Fruit fly (Drosophila melanogaster) whole organism, embryonic: ENCODE measurements around the gene L2HGDH.

ENCODE experiments used
- Ada2b ChIP-seq: fragments of 200-800 bp; sonication (Bioruptor generic); IDR thresholded peaks from 2 replicates; pipeline ENCODE4 v1.3.6; 2022; ENCODE audit warnings: missing biosample characterization, missing genetic modification characterization
- Awh ChIP-seq: fragments of 200-800 bp; sonication (Bioruptor generic); IDR thresholded peaks from 2 replicates; pipeline ENCODE4, ENCODE4 v1.3.6; 2022; ENCODE audit warnings: missing biosample characterization, missing genetic modification characterization
- B-H2 ChIP-seq: fragments of 200-800 bp; sonication (Bioruptor generic); optimal IDR thresholded peaks from 2 replicates; lab custom pipeline; 2018; ENCODE audit warnings: missing biosample characterization, mild to moderate bottlenecking, missing genetic modification characterization
- CG13424 ChIP-seq: fragments of 200-800 bp; sonication (Bioruptor generic); optimal IDR thresholded peaks from 2 replicates; lab custom pipeline; 2019; ENCODE audit warnings: missing biosample characterization, mild to moderate bottlenecking, missing genetic modification characterization, moderate library complexity
- CG13624 ChIP-seq: fragments of 200-800 bp; sonication (Bioruptor generic); optimal IDR thresholded peaks from 2 replicates; lab custom pipeline; 2016; ENCODE audit warnings: missing biosample characterization, missing genetic modification characterization
- CG13775 ChIP-seq: fragments of 200-800 bp; sonication (Bioruptor generic); optimal IDR thresholded peaks from 3 replicates; lab custom pipeline; 2017; ENCODE audit warnings: missing biosample characterization, mild to moderate bottlenecking, missing genetic modification characterization
- CG15073 ChIP-seq: fragments of 200-800 bp; sonication (Bioruptor generic); optimal IDR thresholded peaks from 2 replicates; lab custom pipeline; 2016; ENCODE audit warnings: missing biosample characterization, missing genetic modification characterization
- CG15514 ChIP-seq: fragments of 200-800 bp; sonication (Bioruptor generic); optimal IDR thresholded peaks from 3 replicates; lab custom pipeline; 2017; ENCODE audit warnings: missing biosample characterization, missing genetic modification characterization, mild to moderate bottlenecking, moderate library complexity, missing genetic modification reagents
- CG16813 ChIP-seq: fragments of 200-800 bp; sonication (Bioruptor generic); IDR thresholded peaks from 3 replicates; pipeline ENCODE4 v1.3.6; 2022; ENCODE audit warnings: missing biosample characterization, missing genetic modification characterization; ENCODE audit not compliant: partially characterized antibody
- CG16815 ChIP-seq: fragments of 200-800 bp; sonication (Bioruptor generic); optimal IDR thresholded peaks from 3 replicates; lab custom pipeline; 2017; ENCODE audit warnings: missing biosample characterization, mild to moderate bottlenecking, missing genetic modification characterization
- CG17385 ChIP-seq: fragments of 200-800 bp; sonication (Bioruptor generic); optimal IDR thresholded peaks from 3 replicates; lab custom pipeline; 2018; ENCODE audit warnings: missing biosample characterization, mild to moderate bottlenecking, missing genetic modification characterization
- CG17568 ChIP-seq: fragments of 200-800 bp; sonication (Bioruptor generic); optimal IDR thresholded peaks from 2 replicates; lab custom pipeline; 2018; ENCODE audit warnings: missing biosample characterization, mild to moderate bottlenecking, missing genetic modification characterization, moderate library complexity
- CG18476 ChIP-seq: fragments of 200-800 bp; sonication (Bioruptor generic); optimal IDR thresholded peaks from 2 replicates; lab custom pipeline; 2016; ENCODE audit warnings: missing biosample characterization, mild to moderate bottlenecking, missing genetic modification characterization
- CG18619 ChIP-seq: fragments of 200-800 bp; sonication (Bioruptor generic); optimal IDR thresholded peaks from 3 replicates; lab custom pipeline; 2017; ENCODE audit warnings: missing biosample characterization, mild to moderate bottlenecking, missing genetic modification characterization
- CG32767 ChIP-seq: fragments of 200-800 bp; sonication (Bioruptor generic); IDR thresholded peaks from 2 replicates; pipeline ENCODE4 v1.3.6; 2022; ENCODE audit warnings: missing biosample characterization, missing genetic modification characterization
- CG32772 ChIP-seq: fragments of 200-800 bp; sonication (Bioruptor generic); IDR thresholded peaks from 2 replicates; pipeline ENCODE4 v1.3.6; 2022; ENCODE audit warnings: missing biosample characterization, missing genetic modification characterization
- CG4854 ChIP-seq: fragments of 200-800 bp; sonication (Bioruptor generic); optimal IDR thresholded peaks from 2 replicates; lab custom pipeline; 2016; ENCODE audit warnings: missing biosample characterization, missing genetic modification characterization, inconsistent platforms
- CG5180 ChIP-seq: fragments of 200-800 bp; sonication (Bioruptor generic); optimal IDR thresholded peaks from 3 replicates; lab custom pipeline; 2017; ENCODE audit warnings: missing biosample characterization, missing genetic modification characterization, mild to moderate bottlenecking, moderate library complexity, missing genetic modification reagents
- CG6272 ChIP-seq: fragments of 200-800 bp; sonication (Bioruptor generic); IDR thresholded peaks from 2 replicates; pipeline ENCODE4 v1.3.6; 2022; ENCODE audit warnings: missing biosample characterization, missing genetic modification characterization
- CG9727 ChIP-seq: fragments of 200-800 bp; sonication (Bioruptor generic); optimal IDR thresholded peaks from 3 replicates; lab custom pipeline; 2017; ENCODE audit warnings: missing biosample characterization, mild to moderate bottlenecking, missing genetic modification characterization
- CG9932 ChIP-seq: fragments of 200-800 bp; sonication (Bioruptor generic); IDR thresholded peaks from 2 replicates; pipeline ENCODE4 v1.3.6; 2022; ENCODE audit warnings: missing biosample characterization, missing genetic modification characterization
- CTCF ChIP-seq: fragments of 200-800 bp; sonication (Bioruptor generic); optimal IDR thresholded peaks from 2 replicates; lab custom pipeline; 2017; ENCODE audit warnings: missing biosample characterization, mild to moderate bottlenecking, missing genetic modification characterization, moderate library complexity
- Drgx ChIP-seq: fragments of 200-800 bp; sonication (Bioruptor generic); IDR thresholded peaks from 2 replicates; pipeline ENCODE4 v1.3.6; 2022; ENCODE audit warnings: missing biosample characterization, missing genetic modification characterization
- E2f1 ChIP-seq: fragments of 200-800 bp; sonication (Bioruptor generic); IDR thresholded peaks from 2 replicates; pipeline ENCODE4 v1.3.6; 2022; ENCODE audit warnings: missing biosample characterization, missing genetic modification characterization
- Gsc ChIP-seq: fragments of 200-800 bp; sonication (Bioruptor generic); IDR thresholded peaks from 2 replicates; pipeline ENCODE4 v1.3.6; 2022; ENCODE audit warnings: missing biosample characterization, missing genetic modification characterization
- MESR4 ChIP-seq: fragments of 200-800 bp; sonication (Bioruptor generic); optimal IDR thresholded peaks from 2 replicates; lab custom pipeline; 2018; ENCODE audit warnings: missing biosample characterization, mild to moderate bottlenecking, missing genetic modification characterization, moderate library complexity
- Ptx1 ChIP-seq: fragments of 200-800 bp; sonication (Bioruptor generic); IDR thresholded peaks from 2 replicates; pipeline ENCODE4 v1.3.6; 2022; ENCODE audit warnings: missing biosample characterization, missing genetic modification characterization
- Xbp1 ChIP-seq: fragments of 200-800 bp; sonication (Bioruptor generic); optimal IDR thresholded peaks from 3 replicates; lab custom pipeline; 2016; ENCODE audit warnings: missing biosample characterization, mild to moderate bottlenecking, missing genetic modification characterization
- ab ChIP-seq: fragments of 200-800 bp; sonication (Bioruptor generic); optimal IDR thresholded peaks from 2 replicates; lab custom pipeline; 2016; ENCODE audit warnings: missing biosample characterization, missing genetic modification characterization
- abd-A ChIP-seq: fragments of 200-800 bp; sonication (Bioruptor generic); optimal IDR thresholded peaks from 3 replicates; lab custom pipeline; 2019; ENCODE audit warnings: missing biosample characterization, mild to moderate bottlenecking, missing genetic modification characterization, moderate library complexity
- ac ChIP-seq: fragments of 200-800 bp; sonication (Bioruptor generic); optimal IDR thresholded peaks from 3 replicates; lab custom pipeline; 2017; ENCODE audit warnings: missing biosample characterization, mild to moderate bottlenecking, missing genetic modification characterization
- az2 ChIP-seq: fragments of 200-800 bp; sonication (Bioruptor generic); optimal IDR thresholded peaks from 3 replicates; lab custom pipeline; 2016; ENCODE audit warnings: missing biosample characterization, missing genetic modification characterization
- caup ChIP-seq: fragments of 200-800 bp; sonication (Bioruptor generic); optimal IDR thresholded peaks from 3 replicates; lab custom pipeline; 2017; ENCODE audit warnings: missing biosample characterization, mild to moderate bottlenecking, missing genetic modification characterization, moderate library complexity; ENCODE audit not compliant: severe bottlenecking
- chinmo ChIP-seq: fragments of 200-800 bp; sonication (Bioruptor generic); IDR thresholded peaks from 4 replicates; pipeline ENCODE4 v1.3.6; 2022; ENCODE audit warnings: missing biosample characterization, missing genetic modification characterization; ENCODE audit not compliant: partially characterized antibody
- da ChIP-seq: fragments of 200-800 bp; sonication (Bioruptor generic); optimal IDR thresholded peaks from 2 replicates; lab custom pipeline; 2016; ENCODE audit warnings: missing biosample characterization, missing genetic modification characterization
- disco-r ChIP-seq: fragments of 200-800 bp; sonication (Bioruptor generic); optimal IDR thresholded peaks from 2 replicates; lab custom pipeline; 2016; ENCODE audit warnings: missing biosample characterization, missing genetic modification characterization
- dm ChIP-seq: fragments of 200-800 bp; sonication (Bioruptor generic); optimal IDR thresholded peaks from 3 replicates; lab custom pipeline; 2016; ENCODE audit warnings: missing biosample characterization, missing genetic modification characterization
- ftz-f1 ChIP-seq: fragments of 200-800 bp; sonication (Bioruptor generic); optimal IDR thresholded peaks from 2 replicates; lab custom pipeline; 2016; ENCODE audit warnings: missing biosample characterization, missing genetic modification characterization
- gcm2 ChIP-seq: fragments of 200-800 bp; sonication (Bioruptor generic); optimal IDR thresholded peaks from 2 replicates; lab custom pipeline; 2016; ENCODE audit warnings: missing biosample characterization, missing genetic modification characterization
- gro ChIP-seq: fragments of 200-800 bp; sonication (Bioruptor generic); optimal IDR thresholded peaks from 2 replicates; lab custom pipeline; 2016; ENCODE audit warnings: missing biosample characterization, missing genetic modification characterization
- jumu ChIP-seq: fragments of 200-800 bp; sonication (Bioruptor generic); optimal IDR thresholded peaks from 3 replicates; lab custom pipeline; 2016; ENCODE audit warnings: missing biosample characterization, missing genetic modification characterization
- kni ChIP-seq: fragments of 200-800 bp; sonication (Bioruptor generic); optimal IDR thresholded peaks from 3 replicates; lab custom pipeline; 2017; ENCODE audit warnings: mild to moderate bottlenecking, missing biosample characterization, missing genetic modification reagents, missing genetic modification characterization
- luna ChIP-seq: fragments of 200-800 bp; sonication (Bioruptor generic); optimal IDR thresholded peaks from 2 replicates; lab custom pipeline; 2016; ENCODE audit warnings: missing biosample characterization, missing genetic modification characterization
- nau ChIP-seq: fragments of 200-800 bp; sonication (Bioruptor generic); optimal IDR thresholded peaks from 3 replicates; lab custom pipeline; 2017; ENCODE audit warnings: missing biosample characterization, mild to moderate bottlenecking, missing genetic modification characterization, missing genetic modification reagents
- pros ChIP-seq: fragments of 200-800 bp; sonication (Bioruptor generic); optimal IDR thresholded peaks from 3 replicates; lab custom pipeline; 2019; ENCODE audit warnings: missing biosample characterization, mild to moderate bottlenecking, missing genetic modification characterization, moderate library complexity
- run ChIP-seq: fragments of 200-800 bp; sonication (Bioruptor generic); optimal IDR thresholded peaks from 3 replicates; lab custom pipeline; 2018; ENCODE audit warnings: missing biosample characterization, mild to moderate bottlenecking, missing genetic modification characterization
- sim ChIP-seq: fragments of 200-800 bp; sonication (Bioruptor generic); IDR thresholded peaks from 2 replicates; pipeline ENCODE4 v1.3.6; 2022; ENCODE audit warnings: missing biosample characterization, missing genetic modification characterization
- sqz ChIP-seq: fragments of 200-800 bp; sonication (Bioruptor generic); optimal IDR thresholded peaks from 3 replicates; lab custom pipeline; 2018; ENCODE audit warnings: missing biosample characterization, mild to moderate bottlenecking, missing genetic modification characterization
- vvl ChIP-seq: fragments of 200-800 bp; sonication (Bioruptor generic); IDR thresholded peaks from 2 replicates; pipeline ENCODE4 v1.3.6; 2022; ENCODE audit warnings: missing biosample characterization, missing genetic modification characterization
- zen ChIP-seq: fragments of 200-800 bp; sonication (Bioruptor generic); optimal IDR thresholded peaks from 3 replicates; lab custom pipeline; 2018; ENCODE audit warnings: missing biosample characterization, mild to moderate bottlenecking, missing genetic modification characterization, moderate library complexity
- zfh1 ChIP-seq: fragments of 200-800 bp; sonication (Bioruptor generic); IDR thresholded peaks from 3 replicates; pipeline ENCODE4 v1.3.6; 2022; ENCODE audit warnings: missing biosample characterization, missing genetic modification characterization

Gene L2HGDH

DNA sequence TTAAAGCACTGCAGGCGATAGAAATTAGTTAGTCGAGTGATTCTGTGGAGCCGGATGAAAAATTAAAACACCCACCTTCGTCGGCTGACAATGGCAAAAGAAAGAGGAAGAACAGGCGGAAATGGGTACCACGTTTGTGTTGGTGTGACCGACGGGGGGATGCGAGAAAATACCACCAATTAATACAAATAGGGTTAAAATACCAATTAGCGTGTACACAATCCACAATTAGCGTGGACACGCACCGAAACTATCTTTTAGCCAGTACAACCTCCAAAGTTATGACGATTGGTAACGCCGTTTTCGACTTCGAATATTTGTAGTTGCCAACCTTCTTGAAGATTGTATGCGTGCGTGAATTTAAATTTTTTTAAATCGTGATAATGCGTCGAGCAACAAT is 34.9 kb upstream of the L2HGDH start, which contains the start of gene RpL30 (continued):
- TF ChIP-seq vvl (GFP tag; lab: Robert Waterston, UW) (peak; percentile 97), CTCF (GFP tag; lab: Kevin White, UChicago) (peak; percentile 72), caup (GFP tag; lab: Kevin White, UChicago) (peak; percentile 98), CG16813 (GFP tag; lab: Robert Waterston, UW) (peak; percentile 54; the same call in 2 of the 3 replicates), sim (GFP tag; lab: Robert Waterston, UW) (peak; percentile 75), CG4854 (GFP tag; lab: Kevin White, UChicago) (peak; percentile 98), CG32772 (GFP tag; lab: Robert Waterston, UW) (peak; percentile 41; the same call in 1 of the 2 replicates), CG9727 (GFP tag; lab: Kevin White, UChicago) (peak; percentile 95), luna (GFP tag; lab: Kevin White, UChicago) (peak; percentile 93), MESR4 (GFP tag; lab: Kevin White, UChicago) (peak; percentile 100), nau (GFP tag; lab: Kevin White, UChicago) (peak; percentile 91), B-H2 (GFP tag; lab: Kevin White, UChicago) (peak; percentile 94), CG18619 (GFP tag; lab: Kevin White, UChicago) (peak; percentile 92), zfh1 (GFP tag; lab: Robert Waterston, UW) (peak; percentile 91), ab (GFP tag; lab: Kevin White, UChicago) (peak; percentile 35), CG18476 (GFP tag; lab: Kevin White, UChicago) (peak; percentile 50), CG5180 (GFP tag; lab: Kevin White, UChicago) (peak; percentile 70), zen (tag; lab: Kevin White, UChicago) (peak; percentile 87), Drgx (GFP tag; lab: Robert Waterston, UW) (peak; percentile 60), da (GFP tag; lab: Kevin White, UChicago) (peak; percentile 88), az2 (GFP tag; lab: Kevin White, UChicago) (peak; percentile 79), gro (peak; percentile 90), jumu (GFP tag; lab: Kevin White, UChicago) (peak; percentile 83), CG16815 (GFP tag; lab: Kevin White, UChicago) (peak; percentile 59), CG9932 (GFP tag; lab: Robert Waterston, UW) (peak; percentile 86), CG13624 (GFP tag; lab: Kevin White, UChicago) (peak; percentile 95), CG32767 (GFP tag; lab: Robert Waterston, UW) (peak; percentile 56), CG17568 (GFP tag; lab: Kevin White, UChicago) (peak; percentile 91), CG15073 (GFP tag; lab: Kevin White, UChicago) (no peak), CG6272 (GFP tag; lab: Robert Waterston, UW) (peak; percentile 72), CG13424 (tag; lab: Kevin White, UChicago) (peak; percentile 70), pros (GFP tag; lab: Kevin White, UChicago) (peak; percentile 31), Gsc (GFP tag; lab: Robert Waterston, UW) (no peak), CG15514 (peak; percentile 96), Ada2b (GFP tag; lab: Robert Waterston, UW) (peak; percentile 69), Awh (GFP tag; lab: Robert Waterston, UW) (peak; percentile 80), abd-A (tag; lab: Kevin White, UChicago) (peak; percentile 93), gcm2 (GFP tag; lab: Kevin White, UChicago) (peak; percentile 87), disco-r (GFP tag; lab: Kevin White, UChicago) (peak; percentile 84), run (peak; percentile 84), ftz-f1 (GFP tag; lab: Kevin White, UChicago) (peak; percentile 91), kni (GFP tag; lab: Kevin White, UChicago) (peak; percentile 89), chinmo (peak; percentile 86; the same call in 3 of the 4 replicates), Ptx1 (peak; percentile 78), sqz (GFP tag; lab: Kevin White, UChicago) (peak; percentile 87), ac (GFP tag; lab: Kevin White, UChicago) (peak; percentile 86), Xbp1 (peak; percentile 87), dm (peak; percentile 100), CG17385 (peak; percentile 99), CG13775 (GFP tag; lab: Kevin White, UChicago) (peak; percentile 94), E2f1 (GFP tag; lab: Robert Waterston, UW) (peak; percentile 75)
